Worm (Caenorhabditis elegans) whole organism, L4 larva: ENCODE results near the gene F53A9.1.

Source experiments
- dmd-9 ChIP-seq: fragments of 200-800 bp; sonication (Bioruptor generic); IDR thresholded peaks from 2 replicates; pipeline ENCODE4 v1.3.6; 2022; ENCODE audit warnings: missing genetic modification reagents, missing genetic modification characterization, missing compliant biosample characterization
- php-3 ChIP-seq: fragments of 200-800 bp; sonication (Bioruptor generic); IDR thresholded peaks from 2 replicates; pipeline ENCODE4 v1.3.6; 2022; ENCODE audit warnings: missing genetic modification reagents, missing genetic modification characterization, missing compliant biosample characterization

ce11 chrX:8703664-8704356, 7.6 kb upstream of the F53A9.1 start, which contains the start of gene jbts-14:
- TF ChIP-seq dmd-9 (GFP tag; lab: Robert Waterston, UW) (no peak), php-3 (GFP tag; lab: Robert Waterston, UW) (no peak)
